Worm (Caenorhabditis elegans) whole organism, midembryonic: ENCODE results near the gene mrp-4.

Source experiments
- T22C8.4 ChIP-seq: fragments of 200-800 bp; sonication (Bioruptor generic); IDR thresholded peaks from 2 replicates; pipeline ENCODE4 v1.3.6; 2022; ENCODE audit warnings: missing genetic modification characterization, missing compliant biosample characterization
- cog-1 ChIP-seq: sonication (generic microtip); optimal IDR thresholded peaks from 2 replicates; lab custom pipeline; 2016; ENCODE audit warnings: missing genetic modification characterization, missing compliant biosample characterization
- flt-1 ChIP-seq: fragments of 200-800 bp; sonication (Bioruptor generic); IDR thresholded peaks from 2 replicates; pipeline ENCODE4 v1.3.6; 2022; ENCODE audit warnings: missing genetic modification characterization, missing compliant biosample characterization
- klf-2 ChIP-seq: fragments of 200-800 bp; sonication (Bioruptor generic); conservative IDR thresholded peaks from 2 replicates; pipeline ENCODE4 v1.3.6; 2022; ENCODE audit warnings: missing genetic modification reagents, missing genetic modification characterization, missing compliant biosample characterization
- med-1 ChIP-seq: sonication (generic microtip); optimal IDR thresholded peaks from 2 replicates; lab custom pipeline; 2017; ENCODE audit warnings: missing genetic modification characterization, mild to moderate bottlenecking, missing compliant biosample characterization, antibody characterized with exemption, missing genetic modification reagents; ENCODE audit not compliant: insufficient read depth
- ref-1 ChIP-seq: fragments of 200-800 bp; sonication (Bioruptor generic); conservative IDR thresholded peaks from 2 replicates; pipeline ENCODE4 v1.3.6; 2022; ENCODE audit warnings: missing genetic modification reagents, missing genetic modification characterization, missing compliant biosample characterization
- tab-1 ChIP-seq: fragments of 200-800 bp; sonication (Bioruptor generic); IDR thresholded peaks from 2 replicates; pipeline ENCODE4 v1.3.6; 2022; ENCODE audit warnings: missing genetic modification characterization, missing compliant biosample characterization
- ztf-23 ChIP-seq: fragments of 200-800 bp; sonication (Bioruptor generic); IDR thresholded peaks from 2 replicates; pipeline ENCODE4 v1.3.6; 2022; ENCODE audit warnings: missing genetic modification reagents, missing genetic modification characterization, missing compliant biosample characterization
- ztf-29 ChIP-seq: fragments of 200-800 bp; sonication (Bioruptor generic); IDR thresholded peaks from 2 replicates; pipeline ENCODE4 v1.3.6; 2022; ENCODE audit warnings: missing genetic modification reagents, missing genetic modification characterization, missing compliant biosample characterization

The mrp-4 gene

ce11 chrX:9883837-9884324 is at the start of gene mrp-4:
Gene mrp-4 (plus strand): TSS chrX:9884274.
- TF ChIP-seq ztf-23 (GFP tag; lab: Robert Waterston, UW) (no peak), flt-1 (GFP tag; lab: Robert Waterston, UW) (no peak), ref-1 (GFP tag; lab: Robert Waterston, UW) (no peak), T22C8.4 (GFP tag; lab: Robert Waterston, UW) (no peak), tab-1 (GFP tag; lab: Robert Waterston, UW) (no peak), klf-2 (GFP tag; lab: Robert Waterston, UW) (no peak), med-1 (GFP tag; lab: Kevin White, UChicago) (no peak), ztf-29 (no peak), cog-1 (no peak)

- TF ChIP-seq cog-1 = peak; percentile 7
- TF ChIP-seq ztf-23 (GFP tag; lab: Robert Waterston, UW) = no peak
Measured at ce11 chrX:9837989-9838541, 46.0 kb upstream of the mrp-4 start, which contains the start of gene ipla-2. Gene ipla-2 (minus strand): TSS chrX:9838039.

- no peak for TF ChIP-seq cog-1
- TF ChIP-seq flt-1 (GFP tag; lab: Robert Waterston, UW) = no peak
- no peak for TF ChIP-seq ztf-23 (GFP tag; lab: Robert Waterston, UW)
- TF ChIP-seq ref-1 (GFP tag; lab: Robert Waterston, UW) = no peak
- no peak for TF ChIP-seq T22C8.4 (GFP tag; lab: Robert Waterston, UW)
- no peak for TF ChIP-seq klf-2 (GFP tag; lab: Robert Waterston, UW)
- TF ChIP-seq tab-1 (GFP tag; lab: Robert Waterston, UW) = no peak
- no peak for TF ChIP-seq med-1 (GFP tag; lab: Kevin White, UChicago)
- TF ChIP-seq ztf-29 = no peak
Measured at ce11 chrX:9840864-9841263, 43.2 kb upstream of the mrp-4 start.

- TF ChIP-seq flt-1 (GFP tag; lab: Robert Waterston, UW) = no peak
- TF ChIP-seq cog-1 = no peak
- TF ChIP-seq tab-1 (GFP tag; lab: Robert Waterston, UW) = no peak
Measured at ce11 chrX:9842102-9842501, 42.0 kb upstream of the mrp-4 start.

ce11 chrX:9843568-9843967 is 40.5 kb upstream of the mrp-4 start:
- no peak for TF ChIP-seq ref-1 (GFP tag; lab: Robert Waterston, UW)
- no peak for TF ChIP-seq flt-1 (GFP tag; lab: Robert Waterston, UW)
- TF ChIP-seq tab-1 (GFP tag; lab: Robert Waterston, UW) = no peak
- no peak for TF ChIP-seq T22C8.4 (GFP tag; lab: Robert Waterston, UW)
- TF ChIP-seq cog-1 = no peak
- TF ChIP-seq klf-2 (GFP tag; lab: Robert Waterston, UW) = no peak

- no peak for TF ChIP-seq med-1 (GFP tag; lab: Kevin White, UChicago)
- no peak for TF ChIP-seq ztf-29
- no peak for TF ChIP-seq T22C8.4 (GFP tag; lab: Robert Waterston, UW)
- no peak for TF ChIP-seq cog-1
- no peak for TF ChIP-seq flt-1 (GFP tag; lab: Robert Waterston, UW)
- no peak for TF ChIP-seq ref-1 (GFP tag; lab: Robert Waterston, UW)
- TF ChIP-seq tab-1 (GFP tag; lab: Robert Waterston, UW) = no peak
- no peak for TF ChIP-seq ztf-23 (GFP tag; lab: Robert Waterston, UW)
- no peak for TF ChIP-seq klf-2 (GFP tag; lab: Robert Waterston, UW)
Measured at ce11 chrX:9845916-9846315, 38.2 kb upstream of the mrp-4 start.

ce11 chrX:9846975-9847374 is 37.1 kb upstream of the mrp-4 start, which contains the start of gene vab-15:
Gene vab-15 (plus strand): TSS chrX:9847275.
- no peak for TF ChIP-seq cog-1
- no peak for TF ChIP-seq med-1 (GFP tag; lab: Kevin White, UChicago)
- no peak for TF ChIP-seq ztf-29
- TF ChIP-seq tab-1 (GFP tag; lab: Robert Waterston, UW) = no peak
- TF ChIP-seq ref-1 (GFP tag; lab: Robert Waterston, UW) = no peak
- no peak for TF ChIP-seq klf-2 (GFP tag; lab: Robert Waterston, UW)
- TF ChIP-seq ztf-23 (GFP tag; lab: Robert Waterston, UW) = no peak
- TF ChIP-seq flt-1 (GFP tag; lab: Robert Waterston, UW) = no peak

ce11 chrX:9848214-9848789 is 35.8 kb upstream of the mrp-4 start:
- TF ChIP-seq klf-2 (GFP tag; lab: Robert Waterston, UW) (no peak), ztf-23 (GFP tag; lab: Robert Waterston, UW) (no peak), cog-1 (no peak), T22C8.4 (GFP tag; lab: Robert Waterston, UW) (no peak), flt-1 (GFP tag; lab: Robert Waterston, UW) (no peak), ref-1 (GFP tag; lab: Robert Waterston, UW) (no peak), med-1 (GFP tag; lab: Kevin White, UChicago) (no peak), ztf-29 (no peak), tab-1 (GFP tag; lab: Robert Waterston, UW) (no peak)

- TF ChIP-seq med-1 (GFP tag; lab: Kevin White, UChicago) (no peak), ref-1 (GFP tag; lab: Robert Waterston, UW) (no peak), tab-1 (GFP tag; lab: Robert Waterston, UW) (no peak), ztf-29 (no peak), T22C8.4 (GFP tag; lab: Robert Waterston, UW) (no peak), flt-1 (GFP tag; lab: Robert Waterston, UW) (no peak), cog-1 (no peak), klf-2 (GFP tag; lab: Robert Waterston, UW) (no peak)
Measured at ce11 chrX:9850258-9850657, 33.8 kb upstream of the mrp-4 start, which contains the start of gene lec-8. Gene lec-8 (plus strand): TSS chrX:9850571.
